Worm (Caenorhabditis elegans) whole organism, midembryonic: ENCODE data around the gene T26H8.4.
"Not testable (repeated sequence)": the region's sequence is repeated elsewhere in the genome, so short reads cannot be mapped to it uniquely, and the experiment has no call there.

ENCODE experiments used
- T22C8.4 ChIP-seq: fragments of 200-800 bp; sonication (Bioruptor generic); IDR thresholded peaks from 2 replicates; pipeline ENCODE4 v1.3.6; 2022; ENCODE audit warnings: missing genetic modification characterization, missing compliant biosample characterization
- cog-1 ChIP-seq: sonication (generic microtip); optimal IDR thresholded peaks from 2 replicates; lab custom pipeline; 2016; ENCODE audit warnings: missing genetic modification characterization, missing compliant biosample characterization
- flt-1 ChIP-seq: fragments of 200-800 bp; sonication (Bioruptor generic); IDR thresholded peaks from 2 replicates; pipeline ENCODE4 v1.3.6; 2022; ENCODE audit warnings: missing genetic modification characterization, missing compliant biosample characterization
- klf-2 ChIP-seq: fragments of 200-800 bp; sonication (Bioruptor generic); conservative IDR thresholded peaks from 2 replicates; pipeline ENCODE4 v1.3.6; 2022; ENCODE audit warnings: missing genetic modification reagents, missing genetic modification characterization, missing compliant biosample characterization
- med-1 ChIP-seq: sonication (generic microtip); optimal IDR thresholded peaks from 2 replicates; lab custom pipeline; 2017; ENCODE audit warnings: missing genetic modification characterization, mild to moderate bottlenecking, missing compliant biosample characterization, antibody characterized with exemption, missing genetic modification reagents; ENCODE audit not compliant: insufficient read depth
- ref-1 ChIP-seq: fragments of 200-800 bp; sonication (Bioruptor generic); conservative IDR thresholded peaks from 2 replicates; pipeline ENCODE4 v1.3.6; 2022; ENCODE audit warnings: missing genetic modification reagents, missing genetic modification characterization, missing compliant biosample characterization
- tab-1 ChIP-seq: fragments of 200-800 bp; sonication (Bioruptor generic); IDR thresholded peaks from 2 replicates; pipeline ENCODE4 v1.3.6; 2022; ENCODE audit warnings: missing genetic modification characterization, missing compliant biosample characterization
- ztf-23 ChIP-seq: fragments of 200-800 bp; sonication (Bioruptor generic); IDR thresholded peaks from 2 replicates; pipeline ENCODE4 v1.3.6; 2022; ENCODE audit warnings: missing genetic modification reagents, missing genetic modification characterization, missing compliant biosample characterization
- ztf-29 ChIP-seq: fragments of 200-800 bp; sonication (Bioruptor generic); IDR thresholded peaks from 2 replicates; pipeline ENCODE4 v1.3.6; 2022; ENCODE audit warnings: missing genetic modification reagents, missing genetic modification characterization, missing compliant biosample characterization

T26H8.4 gene

DNA sequence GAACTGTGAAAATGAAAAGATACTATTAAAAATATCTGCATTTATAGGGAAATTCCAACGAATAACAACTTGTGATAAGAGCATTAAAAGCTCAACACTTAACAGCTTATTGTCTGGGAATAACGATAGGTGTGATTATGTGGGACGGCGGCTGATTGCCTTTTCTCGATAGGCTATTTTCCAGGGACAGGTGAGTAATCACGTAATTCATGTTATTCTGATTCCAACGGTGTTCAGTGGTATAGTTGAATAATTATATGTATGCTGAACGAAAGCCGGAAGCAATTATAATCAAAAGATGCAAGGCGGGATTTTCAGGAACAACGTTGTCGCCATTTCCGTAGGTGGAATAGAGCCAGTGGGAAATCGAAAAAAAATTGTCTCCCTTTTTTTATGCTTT is 29.7 kb downstream of the T26H8.4 start, which contains the start of gene srw-17:
Gene srw-17 (minus strand): TSS at position 101 of the 400 bp plus-strand sequence.
- TF ChIP-seq cog-1, result no peak
- TF ChIP-seq T22C8.4 (GFP tag; lab: Robert Waterston, UW), result no peak
- TF ChIP-seq med-1 (GFP tag; lab: Kevin White, UChicago), result no peak
- TF ChIP-seq ref-1, result no peak

DNA sequence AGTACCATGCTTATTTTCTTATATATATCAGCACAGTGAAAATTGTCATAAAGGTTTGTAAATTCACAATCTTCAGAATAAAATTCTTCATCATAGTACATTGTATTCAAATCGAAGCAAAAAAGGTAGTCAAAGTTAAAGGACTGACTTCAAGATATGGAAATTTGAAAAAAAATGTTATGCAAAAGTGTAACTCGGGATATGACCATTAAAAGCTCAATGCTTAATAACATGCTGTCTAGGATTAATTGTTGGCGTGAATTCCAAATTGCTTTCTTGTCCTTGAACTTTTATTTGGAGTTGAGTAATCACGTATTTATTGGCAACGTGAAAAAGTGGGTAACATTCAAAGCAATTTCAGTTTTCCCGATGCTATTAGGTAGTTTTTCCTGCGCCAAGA is 31.9 kb downstream of the T26H8.4 start, which contains the start of gene srw-16:
Gene srw-16 (minus strand): TSS at position 101 of the 400 bp plus-strand sequence.
- TF ChIP-seq med-1 (GFP tag; lab: Kevin White, UChicago) (no peak), cog-1 (no peak), klf-2 (GFP tag; lab: Robert Waterston, UW) (no peak), ztf-23 (GFP tag; lab: Robert Waterston, UW) (no peak), T22C8.4 (GFP tag; lab: Robert Waterston, UW) (no peak), ztf-29 (GFP tag; lab: Robert Waterston, UW) (no peak), ref-1 (no peak), flt-1 (no peak), tab-1 (GFP tag; lab: Robert Waterston, UW) (no peak)

DNA sequence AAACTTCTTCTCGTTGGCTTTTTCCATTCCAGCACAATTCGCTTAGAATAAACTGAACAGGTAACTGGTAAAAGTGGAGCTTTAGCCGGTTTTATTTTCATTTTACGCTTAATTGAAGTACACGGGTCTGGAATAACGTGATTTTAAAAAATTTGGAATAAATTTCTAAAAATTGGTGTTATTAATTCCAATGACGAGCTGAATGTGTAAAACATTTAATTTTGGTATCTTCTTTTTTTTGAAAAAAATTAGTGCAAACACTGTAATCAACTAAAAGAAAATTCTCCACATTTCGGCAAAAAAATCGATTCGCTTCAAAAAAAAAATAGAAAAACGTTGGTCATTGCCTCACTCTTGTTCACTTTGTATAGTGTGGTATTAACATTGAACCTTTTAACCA is 34.4 kb downstream of the T26H8.4 start, which contains the start of gene T10H4.4:
Gene T10H4.4 (minus strand): TSS at position 101 of the 400 bp plus-strand sequence.
- TF ChIP-seq flt-1, result no peak
- TF ChIP-seq klf-2 (GFP tag; lab: Robert Waterston, UW), result no peak
- TF ChIP-seq ztf-23 (GFP tag; lab: Robert Waterston, UW), result no peak
- no peak for TF ChIP-seq T22C8.4 (GFP tag; lab: Robert Waterston, UW)
- TF ChIP-seq med-1 (GFP tag; lab: Kevin White, UChicago), result no peak
- no peak for TF ChIP-seq ztf-29 (GFP tag; lab: Robert Waterston, UW)
- TF ChIP-seq tab-1 (GFP tag; lab: Robert Waterston, UW), result no peak
- no peak for TF ChIP-seq cog-1
- TF ChIP-seq ref-1, result no peak

DNA sequence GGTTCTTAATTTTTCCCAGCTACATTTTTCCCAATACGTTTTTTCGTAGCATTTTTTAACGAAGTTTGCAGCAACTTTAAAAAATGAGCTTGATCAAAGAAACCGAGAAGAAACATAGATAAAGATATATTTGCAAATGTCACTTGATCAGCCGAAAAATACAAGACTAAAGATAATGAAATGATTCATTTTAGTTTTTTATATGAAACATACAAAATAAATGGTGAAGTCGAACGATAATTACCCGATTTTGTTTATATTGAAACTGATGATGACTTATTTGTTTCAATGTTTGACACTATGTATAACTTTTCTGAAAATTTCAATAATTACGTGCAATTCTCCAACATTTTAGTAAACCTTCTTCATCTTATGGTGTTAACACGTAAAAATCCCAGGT is 38.3 kb downstream of the T26H8.4 start, which contains the start of gene srw-22:
Gene srw-22 (plus strand): TSS at position 301 of the 400 bp plus-strand sequence.
- TF ChIP-seq cog-1, result no peak
- no peak for TF ChIP-seq flt-1
- no peak for TF ChIP-seq med-1 (GFP tag; lab: Kevin White, UChicago)
- TF ChIP-seq tab-1 (GFP tag; lab: Robert Waterston, UW), result no peak
- TF ChIP-seq ref-1, result no peak
- TF ChIP-seq ztf-23 (GFP tag; lab: Robert Waterston, UW), result no peak
- TF ChIP-seq T22C8.4 (GFP tag; lab: Robert Waterston, UW), result no peak
- no peak for TF ChIP-seq klf-2 (GFP tag; lab: Robert Waterston, UW)
- no peak for TF ChIP-seq ztf-29 (GFP tag; lab: Robert Waterston, UW)

DNA sequence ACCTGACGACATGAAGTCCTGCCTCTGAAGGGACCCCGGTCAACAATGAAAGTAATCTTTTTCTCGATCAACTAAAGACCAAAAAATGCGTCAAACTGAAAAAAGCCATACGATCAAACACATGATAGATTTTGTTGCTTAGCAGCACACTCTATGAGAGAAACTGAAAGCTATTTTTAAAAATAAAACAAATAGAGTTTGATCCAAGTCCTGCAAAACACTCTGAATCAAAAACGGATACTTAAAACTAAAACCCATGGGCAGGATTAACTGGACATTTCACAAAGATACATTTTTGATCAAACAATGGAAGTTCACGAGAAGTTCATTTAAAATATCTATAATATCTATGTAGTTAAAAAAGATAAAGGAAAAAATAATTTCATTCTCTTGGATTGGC is 39.2 kb downstream of the T26H8.4 start, which contains the start of gene T10H4.13:
Gene T10H4.13 (minus strand): TSS at position 101 of the 400 bp plus-strand sequence.
- no peak for TF ChIP-seq ztf-23 (GFP tag; lab: Robert Waterston, UW)
- no peak for TF ChIP-seq T22C8.4 (GFP tag; lab: Robert Waterston, UW)
- TF ChIP-seq ref-1, result no peak
- TF ChIP-seq tab-1 (GFP tag; lab: Robert Waterston, UW), result no peak
- no peak for TF ChIP-seq med-1 (GFP tag; lab: Kevin White, UChicago)
- TF ChIP-seq cog-1, result no peak
- no peak for TF ChIP-seq klf-2 (GFP tag; lab: Robert Waterston, UW)
- no peak for TF ChIP-seq ztf-29 (GFP tag; lab: Robert Waterston, UW)
- no peak for TF ChIP-seq flt-1

DNA sequence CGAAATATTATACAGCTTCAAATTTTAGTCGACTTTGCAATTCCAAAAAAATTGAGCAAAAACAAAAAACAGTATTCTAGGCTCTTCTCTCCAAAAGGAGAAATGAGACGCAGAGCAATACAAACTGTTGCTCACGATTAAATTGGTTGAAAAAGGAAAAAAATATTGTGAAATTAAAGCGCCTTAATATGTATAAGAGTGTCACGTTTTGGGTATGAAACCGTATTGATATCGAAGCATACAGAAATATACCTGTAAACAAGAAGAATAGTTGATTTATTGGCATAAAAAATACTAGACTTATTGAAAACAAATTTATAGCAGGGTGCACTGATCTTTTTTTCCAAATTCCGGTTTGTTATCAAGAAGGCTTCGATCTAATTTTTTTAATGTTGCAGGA is 40.8 kb downstream of the T26H8.4 start, which contains the start of gene M01B2.13:
Gene M01B2.13 (minus strand): TSS at position 101 of the 400 bp plus-strand sequence.
- no peak for TF ChIP-seq ref-1
- TF ChIP-seq med-1 (GFP tag; lab: Kevin White, UChicago), result no peak
- no peak for TF ChIP-seq klf-2 (GFP tag; lab: Robert Waterston, UW)
- no peak for TF ChIP-seq T22C8.4 (GFP tag; lab: Robert Waterston, UW)
- no peak for TF ChIP-seq ztf-29 (GFP tag; lab: Robert Waterston, UW)
- TF ChIP-seq flt-1, result no peak
- TF ChIP-seq cog-1, result no peak
- no peak for TF ChIP-seq ztf-23 (GFP tag; lab: Robert Waterston, UW)

DNA sequence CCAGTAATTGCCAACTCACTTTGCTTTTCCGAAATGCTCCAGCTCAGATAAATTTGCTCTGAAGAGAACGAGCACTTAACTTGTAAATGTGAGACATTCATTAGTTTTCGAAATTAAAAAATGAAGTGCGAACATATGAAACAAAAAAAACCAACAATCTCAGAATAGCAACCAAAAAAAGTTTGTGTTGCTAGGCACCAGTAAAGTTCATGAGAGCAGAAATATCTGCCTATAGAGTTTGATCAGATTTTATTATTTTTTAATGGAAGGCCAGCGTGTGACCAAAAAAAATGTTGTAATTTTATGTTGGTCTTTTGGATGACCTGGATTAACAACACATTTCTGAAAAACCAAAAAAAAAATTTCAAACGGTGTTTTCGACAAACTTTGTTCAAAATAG is 42.5 kb downstream of the T26H8.4 start, which contains the start of gene M01B2.12:
Gene M01B2.12 (minus strand): TSS at position 101 of the 400 bp plus-strand sequence.
- no peak for TF ChIP-seq T22C8.4 (GFP tag; lab: Robert Waterston, UW)
- TF ChIP-seq cog-1, result no peak
- TF ChIP-seq ztf-23 (GFP tag; lab: Robert Waterston, UW), result no peak
- TF ChIP-seq flt-1, result no peak
- TF ChIP-seq tab-1 (GFP tag; lab: Robert Waterston, UW), result no peak
- no peak for TF ChIP-seq med-1 (GFP tag; lab: Kevin White, UChicago)
- no peak for TF ChIP-seq ztf-29 (GFP tag; lab: Robert Waterston, UW)
- no peak for TF ChIP-seq klf-2 (GFP tag; lab: Robert Waterston, UW)
- TF ChIP-seq ref-1, result no peak

DNA sequence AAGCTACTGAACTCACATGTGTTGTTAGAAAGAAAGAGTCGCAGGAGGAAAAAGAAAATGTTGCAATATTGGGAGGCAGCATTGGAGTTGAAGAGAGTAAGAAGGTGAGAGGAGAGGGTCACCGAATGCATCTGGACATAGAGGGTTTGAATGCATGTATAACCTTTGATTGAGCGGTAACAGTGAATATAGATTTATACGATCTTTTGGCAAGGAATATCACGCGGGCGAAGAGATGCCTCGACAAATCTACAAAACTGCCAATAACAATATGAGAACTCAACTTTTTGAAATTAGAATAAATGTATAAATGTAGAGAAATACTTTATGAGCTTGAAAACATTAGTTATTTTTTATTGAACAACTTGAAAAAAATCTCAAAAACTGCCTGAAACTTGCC is 44.3 kb downstream of the T26H8.4 start, which contains the start of gene M01B2.10:
Gene M01B2.10 (minus strand): TSS at position 101 of the 400 bp plus-strand sequence.
- TF ChIP-seq klf-2, ztf-29, tab-1 (GFP tag; lab: Robert Waterston, UW): not testable (repeated sequence)

DNA sequence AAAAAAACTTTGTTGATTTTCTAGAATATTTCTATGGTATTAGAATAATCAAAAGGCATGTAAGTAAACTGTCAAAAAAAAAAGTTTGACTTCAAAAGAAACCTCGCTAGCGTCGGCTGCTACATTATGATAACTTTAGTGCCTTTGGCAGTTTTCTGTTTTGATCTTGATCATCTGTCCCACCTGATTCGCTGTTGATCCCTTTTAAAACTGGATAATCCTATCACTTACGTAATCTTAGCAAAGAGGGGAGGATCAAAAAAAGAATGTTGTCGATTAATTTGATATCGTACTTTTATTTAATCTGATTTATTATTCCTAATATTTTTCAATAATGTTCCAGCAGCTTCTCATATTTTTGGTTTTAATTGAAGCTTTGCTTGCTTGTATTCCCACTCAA is 46.7 kb downstream of the T26H8.4 start, which contains the start of gene M01B2.8:
Gene M01B2.8 (plus strand): TSS at position 301 of the 400 bp plus-strand sequence.
- TF ChIP-seq ref-1 (no peak), tab-1 (GFP tag; lab: Robert Waterston, UW) (no peak), T22C8.4 (GFP tag; lab: Robert Waterston, UW) (no peak), flt-1 (no peak), ztf-23 (GFP tag; lab: Robert Waterston, UW) (no peak)

DNA sequence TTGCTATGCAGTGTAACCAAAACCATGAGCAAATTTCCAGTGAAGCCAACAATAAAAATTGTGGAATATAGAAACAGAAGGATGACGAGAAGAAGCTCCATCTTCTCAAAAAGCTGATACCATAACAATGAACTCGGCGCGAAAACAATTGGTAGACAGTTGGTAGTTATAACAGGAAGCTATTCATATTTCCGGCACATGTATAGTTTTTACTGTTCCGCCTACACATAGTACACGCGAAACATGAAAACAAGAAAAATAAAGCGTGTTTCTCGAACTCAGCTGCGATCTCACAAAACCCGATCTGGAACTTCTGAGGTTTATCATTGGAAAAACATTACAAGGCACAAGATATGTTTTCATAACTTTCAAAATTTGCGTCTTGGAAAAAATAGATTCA is 47.6 kb downstream of the T26H8.4 start, which contains the start of gene srsx-37:
Gene srsx-37 (minus strand): TSS at position 101 of the 400 bp plus-strand sequence.
- no peak for TF ChIP-seq ztf-23 (GFP tag; lab: Robert Waterston, UW)
- TF ChIP-seq cog-1, result no peak
